Worm (Caenorhabditis elegans): Measurements from ENCODE around the gene frl-1.

DNA sequence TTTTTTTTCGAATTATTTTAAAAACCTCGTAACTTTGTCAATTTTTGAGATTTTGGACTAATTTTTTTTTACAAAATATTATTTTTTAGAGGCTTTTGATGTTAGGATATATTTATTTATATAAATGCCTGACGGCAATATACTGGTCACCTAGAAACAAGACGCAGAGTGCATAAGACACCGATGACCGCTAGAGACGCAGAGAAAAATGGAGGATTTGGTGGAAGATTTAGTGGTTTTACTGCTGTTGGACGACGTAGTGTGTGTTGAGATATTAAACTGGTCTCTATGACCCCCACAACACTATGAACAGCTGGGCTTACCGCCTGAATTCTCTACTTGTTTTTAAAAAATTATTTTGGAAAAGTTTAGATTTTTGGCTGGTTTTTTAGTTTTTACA is 8.1 kb downstream of the frl-1 start:
- TF ChIP-seq T22C8.4 (GFP tag; IDR thresholded peaks at IDR 0.05) (no peak), ref-1 (GFP tag; conservative IDR thresholded peaks at IDR 0.05) (no peak), cog-1 (tag; optimal IDR thresholded peaks at IDR 0.05) (peak; percentile 33), med-1 (GFP tag; optimal IDR thresholded peaks at IDR 0.05; ENCODE audit: insufficient read depth) (no peak), ztf-23 (GFP tag; IDR thresholded peaks at IDR 0.05) (no peak), klf-2 (GFP tag; conservative IDR thresholded peaks at IDR 0.05) (no peak), flt-1 (GFP tag; IDR thresholded peaks at IDR 0.05) (no peak)

Measured in whole organism, midembryonic.